Worm (Caenorhabditis elegans): ENCODE measurements around the gene F26H11.4.

F26H11.4 gene

ce11 chrII:14406117-14406935 is 2.1 kb upstream of the F26H11.4 start:
- TF ChIP-seq ceh-83 (GFP tag; optimal IDR thresholded peaks at IDR 0.05) (no peak), mls-2 (tag; optimal IDR thresholded peaks at IDR 0.05) (no peak), pha-4 (tag; optimal IDR thresholded peaks at IDR 0.05) (no peak), ztf-11 (tag; optimal IDR thresholded peaks at IDR 0.05) (no peak), drap-1 (GFP tag; optimal IDR thresholded peaks at IDR 0.05) (no peak), lsy-2 (tag; optimal IDR thresholded peaks at IDR 0.05) (no peak), mab-5 (tag; optimal IDR thresholded peaks at IDR 0.05) (no peak), snpc-4 (tag; optimal IDR thresholded peaks at IDR 0.05) (no peak), blmp-1 (tag; optimal IDR thresholded peaks at IDR 0.05) (no peak), ceh-39 (tag; optimal IDR thresholded peaks at IDR 0.05) (no peak), mep-1 (tag; optimal IDR thresholded peaks at IDR 0.05) (no peak), unc-39 (tag; optimal IDR thresholded peaks at IDR 0.05) (no peak), tbx-8 (GFP tag; optimal IDR thresholded peaks at IDR 0.05) (no peak), bed-3 (GFP tag; optimal IDR thresholded peaks at IDR 0.05) (no peak), flh-1 (GFP tag; optimal IDR thresholded peaks at IDR 0.05) (no peak)

- no peak for TF ChIP-seq ceh-83 (GFP tag; optimal IDR thresholded peaks at IDR 0.05)
- peak; percentile 2 for TF ChIP-seq sptf-1 (tag; optimal IDR thresholded peaks at IDR 0.05)
- TF ChIP-seq unc-120 (tag; optimal IDR thresholded peaks at IDR 0.05; ENCODE audit: poor library complexity, severe bottlenecking) = no peak
- no peak for TF ChIP-seq ceh-43 (GFP tag; optimal IDR thresholded peaks at IDR 0.05)
- TF ChIP-seq cnd-1 (tag; optimal IDR thresholded peaks at IDR 0.05) = no peak
- TF ChIP-seq unc-39 (tag; optimal IDR thresholded peaks at IDR 0.05) = no peak
- no peak for TF ChIP-seq nhr-12 (tag; optimal IDR thresholded peaks at IDR 0.05)
- TF ChIP-seq mls-2 (tag; optimal IDR thresholded peaks at IDR 0.05) = peak; percentile 57
- no peak for TF ChIP-seq bed-3 (GFP tag; optimal IDR thresholded peaks at IDR 0.05)
- TF ChIP-seq ztf-11 (tag; optimal IDR thresholded peaks at IDR 0.05) = no peak
- no peak for TF ChIP-seq mep-1 (tag; optimal IDR thresholded peaks at IDR 0.05)
- no peak for TF ChIP-seq blmp-1 (tag; optimal IDR thresholded peaks at IDR 0.05)
- no peak for TF ChIP-seq lsy-2 (tag; optimal IDR thresholded peaks at IDR 0.05)
- TF ChIP-seq lin-13 (tag; optimal IDR thresholded peaks at IDR 0.05) = no peak
- no peak for TF ChIP-seq zip-8 (tag; optimal IDR thresholded peaks at IDR 0.05)
- TF ChIP-seq elt-1 (tag; optimal IDR thresholded peaks at IDR 0.05; ENCODE audit: borderline replicate concordance, insufficient read depth) = no peak
- TF ChIP-seq ceh-39 (tag; optimal IDR thresholded peaks at IDR 0.05) = no peak
Measured at ce11 chrII:14407332-14408270, 811 bp upstream of the F26H11.4 start.

ce11 chrII:14410768-14411167 is 2.4 kb downstream of the F26H11.4 start, which contains the start of gene dsb-2:
Gene dsb-2 (plus strand): TSS chrII:14411095.
- TF ChIP-seq lsy-2 (tag; optimal IDR thresholded peaks at IDR 0.05) (peak; percentile 79), sptf-1 (tag; optimal IDR thresholded peaks at IDR 0.05) (no peak)

ce11 chrII:14413035-14413525 is 4.7 kb downstream of the F26H11.4 start, which contains the start of gene exl-1:
Gene exl-1 (minus strand): TSS chrII:14413475.
- no peak for TF ChIP-seq ham-2 (GFP tag; optimal IDR thresholded peaks at IDR 0.05)
- TF ChIP-seq nhr-2 (tag; optimal IDR thresholded peaks at IDR 0.05) = no peak
- no peak for TF ChIP-seq mep-1 (tag; optimal IDR thresholded peaks at IDR 0.05)
- TF ChIP-seq drap-1 (GFP tag; optimal IDR thresholded peaks at IDR 0.05) = no peak
- no peak for TF ChIP-seq bed-3 (GFP tag; optimal IDR thresholded peaks at IDR 0.05)
- no peak for TF ChIP-seq zip-8 (tag; optimal IDR thresholded peaks at IDR 0.05)
- TF ChIP-seq ceh-83 (GFP tag; optimal IDR thresholded peaks at IDR 0.05) = no peak
- TF ChIP-seq lin-13 (tag; optimal IDR thresholded peaks at IDR 0.05) = no peak

ce11 chrII:14413709-14414108 is 5.3 kb downstream of the F26H11.4 start:
- no peak for TF ChIP-seq M03D4.4 (tag; optimal IDR thresholded peaks at IDR 0.05)
- TF ChIP-seq unc-39 (tag; optimal IDR thresholded peaks at IDR 0.05) = no peak
- no peak for TF ChIP-seq elt-3 (tag; optimal IDR thresholded peaks at IDR 0.05)
- TF ChIP-seq ham-2 (GFP tag; optimal IDR thresholded peaks at IDR 0.05) = no peak
- no peak for TF ChIP-seq lsy-2 (tag; optimal IDR thresholded peaks at IDR 0.05)
- TF ChIP-seq ztf-11 (tag; optimal IDR thresholded peaks at IDR 0.05) = no peak
- TF ChIP-seq elt-1 (tag; optimal IDR thresholded peaks at IDR 0.05; ENCODE audit: borderline replicate concordance, insufficient read depth) = no peak
- no peak for TF ChIP-seq mab-5 (tag; optimal IDR thresholded peaks at IDR 0.05)
- no peak for TF ChIP-seq nhr-28 (tag; optimal IDR thresholded peaks at IDR 0.05)
- no peak for TF ChIP-seq mep-1 (tag; optimal IDR thresholded peaks at IDR 0.05)
- no peak for TF ChIP-seq lin-13 (tag; optimal IDR thresholded peaks at IDR 0.05)
- TF ChIP-seq nhr-12 (tag; optimal IDR thresholded peaks at IDR 0.05) = no peak
- no peak for TF ChIP-seq flh-1 (GFP tag; optimal IDR thresholded peaks at IDR 0.05)
- TF ChIP-seq ceh-39 (tag; optimal IDR thresholded peaks at IDR 0.05) = no peak

Data from whole organism, mixed stage, embryonic.